Worm (Caenorhabditis elegans): ENCODE results near the gene Y75B8A.8.

DNA sequence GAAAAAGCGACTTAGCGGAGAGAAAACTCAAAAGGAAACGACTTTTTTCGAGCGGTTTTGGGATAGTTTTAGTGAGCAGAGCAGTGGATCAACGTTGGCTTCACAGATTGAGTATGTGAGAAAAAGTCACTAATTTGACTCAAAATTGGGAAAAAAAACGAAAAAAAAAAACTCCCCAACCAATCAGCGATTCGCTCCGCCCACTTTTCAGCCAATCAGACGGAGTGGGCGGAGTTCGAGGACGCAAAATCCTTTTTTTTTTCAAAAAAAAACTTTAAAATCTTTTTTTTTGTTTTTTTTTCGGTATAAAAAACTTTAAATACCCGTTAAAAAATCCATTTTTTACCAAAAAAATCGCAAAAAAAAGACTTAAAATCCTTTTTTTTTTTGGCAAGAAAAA lies 60.3 kb downstream of the Y75B8A.8 start:
- no peak for TF ChIP-seq dao-5 (tag; optimal IDR thresholded peaks at IDR 0.05)
- TF ChIP-seq him-1 (tag; optimal IDR thresholded peaks at IDR 0.05), result no peak
- no peak for TF ChIP-seq W03F9.2 (tag; optimal IDR thresholded peaks at IDR 0.05)
